Fruit fly (Drosophila melanogaster) whole organism, pupa: ENCODE data around the gene Sk1.

ENCODE experiments used
- CG12605 ChIP-seq: fragments of 200-800 bp; sonication (Bioruptor generic); IDR thresholded peaks from 2 replicates; pipeline ENCODE4 v1.3.6; 2022; ENCODE audit warnings: missing biosample characterization, missing genetic modification characterization
- CG13204 ChIP-seq: fragments of 200-800 bp; sonication (Bioruptor generic); optimal IDR thresholded peaks from 2 replicates; lab custom pipeline; 2018; ENCODE audit warnings: missing biosample characterization, mild to moderate bottlenecking, missing genetic modification characterization, moderate library complexity
- CG15710 ChIP-seq: fragments of 200-800 bp; sonication (Bioruptor generic); optimal IDR thresholded peaks from 2 replicates; lab custom pipeline; 2018; ENCODE audit warnings: missing biosample characterization, mild to moderate bottlenecking, missing genetic modification characterization, moderate library complexity
- CG17806 ChIP-seq: fragments of 200-800 bp; sonication (Bioruptor generic); optimal IDR thresholded peaks from 2 replicates; lab custom pipeline; 2018; ENCODE audit warnings: missing biosample characterization, mild to moderate bottlenecking, missing genetic modification characterization, moderate library complexity
- CG32121 ChIP-seq: fragments of 200-800 bp; sonication (Bioruptor generic); IDR thresholded peaks from 2 replicates; pipeline ENCODE4 v1.3.6; 2022; ENCODE audit warnings: missing biosample characterization, missing genetic modification characterization
- CG4496 ChIP-seq: fragments of 200-800 bp; sonication (Bioruptor generic); IDR thresholded peaks from 3 replicates; pipeline ENCODE4 v1.3.6; 2022; ENCODE audit warnings: missing biosample characterization, missing genetic modification characterization
- CG8159 ChIP-seq: fragments of 200-800 bp; sonication (Bioruptor generic); optimal IDR thresholded peaks from 3 replicates; lab custom pipeline; 2018; ENCODE audit warnings: missing biosample characterization, mild to moderate bottlenecking, missing genetic modification characterization, moderate library complexity
- CG9948 ChIP-seq: fragments of 200-800 bp; sonication (Bioruptor generic); optimal IDR thresholded peaks from 2 replicates; lab custom pipeline; 2018; ENCODE audit warnings: missing biosample characterization, mild to moderate bottlenecking, missing genetic modification characterization, moderate library complexity
- EcR ChIP-seq: fragments of 200-800 bp; sonication (Bioruptor generic); optimal IDR thresholded peaks from 3 replicates; lab custom pipeline; 2019; ENCODE audit warnings: missing biosample characterization, missing genetic modification characterization, mild to moderate bottlenecking, moderate library complexity, missing genetic modification reagents
- Pif1A ChIP-seq: fragments of 200-800 bp; sonication (Bioruptor generic); optimal IDR thresholded peaks from 3 replicates; lab custom pipeline; 2016; ENCODE audit warnings: missing biosample characterization, missing genetic modification characterization
- Pif1B ChIP-seq: fragments of 200-800 bp; sonication (Bioruptor generic); optimal IDR thresholded peaks from 3 replicates; lab custom pipeline; 2016; ENCODE audit warnings: missing biosample characterization, missing genetic modification characterization
- Snoo ChIP-seq: fragments of 200-800 bp; sonication (Bioruptor generic); optimal IDR thresholded peaks from 3 replicates; lab custom pipeline; 2017; ENCODE audit warnings: missing biosample characterization, mild to moderate bottlenecking, missing genetic modification characterization, inconsistent platforms
- fd96Ca ChIP-seq: fragments of 200-800 bp; sonication (Bioruptor generic); IDR thresholded peaks from 3 replicates; pipeline ENCODE4 v1.3.6; 2022; ENCODE audit warnings: missing biosample characterization, missing genetic modification characterization
- rn ChIP-seq: fragments of 200-800 bp; sonication (Bioruptor generic); IDR thresholded peaks from 2 replicates; pipeline ENCODE4 v1.3.6; 2022; ENCODE audit warnings: missing biosample characterization, missing genetic modification characterization

DNA sequence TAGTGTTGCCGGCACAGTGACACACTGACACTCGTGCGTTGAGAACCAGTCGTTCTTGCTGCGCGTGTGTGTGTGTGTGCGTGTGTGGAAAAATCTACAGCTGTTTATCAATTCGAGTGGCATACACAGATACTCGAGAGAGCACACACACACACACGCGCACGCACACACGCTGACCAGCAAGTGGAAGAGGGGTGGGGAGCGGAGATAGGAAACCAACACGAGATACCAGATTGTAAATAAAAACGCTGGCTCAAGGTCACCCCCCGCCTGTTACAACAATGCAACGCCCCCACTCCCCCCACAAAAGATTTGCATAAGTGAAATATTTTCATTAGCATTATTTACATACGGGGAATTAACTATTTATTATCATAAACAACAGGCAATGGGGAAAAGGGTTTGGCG is 15.1 kb upstream of the Sk1 start:
- no peak for TF ChIP-seq fd96Ca
- peak; percentile 62 for TF ChIP-seq EcR (GFP tag; lab: Kevin White, UChicago)
- no peak for TF ChIP-seq CG32121 (GFP tag; lab: Robert Waterston, UW)
- TF ChIP-seq Pif1B (GFP tag; lab: Kevin White, UChicago), result no peak
- no peak for TF ChIP-seq CG12605 (GFP tag; lab: Robert Waterston, UW)
- TF ChIP-seq rn, result no peak
- TF ChIP-seq CG15710 (tag; lab: Kevin White, UChicago), result no peak
- TF ChIP-seq Pif1A (GFP tag; lab: Kevin White, UChicago), result no peak
- no peak for TF ChIP-seq CG13204 (GFP tag; lab: Kevin White, UChicago)
- TF ChIP-seq CG8159, result no peak
- no peak for TF ChIP-seq CG9948 (tag; lab: Kevin White, UChicago)
- peak; percentile 56; the same call in 1 of the 3 replicates for TF ChIP-seq CG4496 (GFP tag; lab: Robert Waterston, UW)
- no peak for TF ChIP-seq CG17806 (tag; lab: Kevin White, UChicago)
- no peak for TF ChIP-seq Snoo
